Fruit fly (Drosophila melanogaster) whole organism, embryonic: ENCODE results near the gene natalisin.
A peak's percentile ranks its signal among the peaks of the same experiment; 100 is the strongest.

Experiments used
- CG10321 ChIP-seq: fragments of 200-800 bp; sonication (Bioruptor generic); IDR thresholded peaks from 2 replicates; pipeline ENCODE4 v1.3.6; 2022; ENCODE audit warnings: missing biosample characterization, missing genetic modification characterization
- CG12219 ChIP-seq: fragments of 200-800 bp; sonication (Bioruptor generic); optimal IDR thresholded peaks from 3 replicates; lab custom pipeline; 2018; ENCODE audit warnings: missing biosample characterization, mild to moderate bottlenecking, missing genetic modification characterization
- CG12391 ChIP-seq: fragments of 200-800 bp; sonication (Bioruptor generic); optimal IDR thresholded peaks from 3 replicates; lab custom pipeline; 2018; ENCODE audit warnings: missing biosample characterization, mild to moderate bottlenecking, missing genetic modification characterization, moderate library complexity
- CG14014 ChIP-seq: fragments of 200-800 bp; sonication (Bioruptor generic); IDR thresholded peaks from 2 replicates; pipeline ENCODE4 v1.3.6; 2022; ENCODE audit warnings: missing biosample characterization, missing genetic modification characterization
- CG14860 ChIP-seq: fragments of 200-800 bp; sonication (Bioruptor generic); IDR thresholded peaks from 3 replicates; pipeline ENCODE4 v1.3.6; 2022; ENCODE audit warnings: missing biosample characterization, missing genetic modification characterization; ENCODE audit not compliant: partially characterized antibody
- CG15479 ChIP-seq: fragments of 200-800 bp; sonication (Bioruptor generic); optimal IDR thresholded peaks from 3 replicates; lab custom pipeline; 2019; ENCODE audit warnings: missing biosample characterization, mild to moderate bottlenecking, missing genetic modification characterization, moderate library complexity
- CG1602 ChIP-seq: fragments of 200-800 bp; sonication (Bioruptor generic); optimal IDR thresholded peaks from 3 replicates; lab custom pipeline; 2016; ENCODE audit warnings: missing biosample characterization, missing genetic modification characterization
- CG16779 ChIP-seq: fragments of 200-800 bp; sonication (Bioruptor generic); IDR thresholded peaks from 2 replicates; pipeline ENCODE4 v1.3.6; 2022; ENCODE audit warnings: missing biosample characterization, missing genetic modification characterization
- CG18011 ChIP-seq: fragments of 200-800 bp; sonication (Bioruptor generic); optimal IDR thresholded peaks from 2 replicates; lab custom pipeline; 2017; ENCODE audit warnings: missing biosample characterization, missing genetic modification characterization, mild to moderate bottlenecking, moderate library complexity, missing genotype
- CG2120 ChIP-seq: fragments of 200-800 bp; sonication (Bioruptor generic); optimal IDR thresholded peaks from 3 replicates; lab custom pipeline; 2016; ENCODE audit warnings: missing biosample characterization, missing genetic modification characterization
- CG34376 ChIP-seq: fragments of 200-800 bp; sonication (Bioruptor generic); optimal IDR thresholded peaks from 2 replicates; lab custom pipeline; 2018; ENCODE audit warnings: missing biosample characterization, mild to moderate bottlenecking, missing genetic modification characterization
- CG34422 ChIP-seq: fragments of 200-800 bp; sonication (Bioruptor generic); IDR thresholded peaks from 3 replicates; pipeline ENCODE4 v1.3.6; 2022; ENCODE audit warnings: missing biosample characterization, missing genetic modification characterization
- CG4404 ChIP-seq: fragments of 200-800 bp; sonication (Bioruptor generic); IDR thresholded peaks from 2 replicates; pipeline ENCODE4 v1.3.6; 2022; ENCODE audit warnings: missing biosample characterization, missing genetic modification characterization
- CG4424 ChIP-seq: fragments of 200-800 bp; sonication (Bioruptor generic); optimal IDR thresholded peaks from 3 replicates; lab custom pipeline; 2016; ENCODE audit warnings: missing biosample characterization, missing genetic modification characterization
- CG6654 ChIP-seq: fragments of 200-800 bp; sonication (Bioruptor generic); optimal IDR thresholded peaks from 2 replicates; lab custom pipeline; 2017; ENCODE audit warnings: missing biosample characterization, mild to moderate bottlenecking, missing genetic modification characterization
- CG6689 ChIP-seq: fragments of 200-800 bp; sonication (Bioruptor generic); IDR thresholded peaks from 2 replicates; pipeline ENCODE4 v1.3.6; 2022; ENCODE audit warnings: missing biosample characterization, missing genetic modification characterization
- CG7556 ChIP-seq: fragments of 200-800 bp; sonication (Bioruptor generic); optimal IDR thresholded peaks from 2 replicates; lab custom pipeline; 2017; ENCODE audit warnings: missing biosample characterization, mild to moderate bottlenecking, missing genetic modification characterization
- CG8359 ChIP-seq: fragments of 200-800 bp; sonication (Bioruptor generic); optimal IDR thresholded peaks from 2 replicates; lab custom pipeline; 2017; ENCODE audit warnings: missing biosample characterization, mild to moderate bottlenecking, missing genetic modification characterization, borderline replicate concordance
- CG9727 ChIP-seq: fragments of 200-800 bp; sonication (Bioruptor generic); optimal IDR thresholded peaks from 3 replicates; lab custom pipeline; 2017; ENCODE audit warnings: missing biosample characterization, mild to moderate bottlenecking, missing genetic modification characterization
- D ChIP-seq, 2 experiments: fragments of 200-800 bp in 1 of 2; fragments of >200 bp in 1 of 2; sonication (Bioruptor generic) in 1 of 2; optimal IDR thresholded peaks; 2 replicates in 1 of 2; 3 replicates in 1 of 2; lab custom pipeline; 2017; ENCODE audit warnings: mild to moderate bottlenecking in 1 of 2, missing biosample characterization in 1 of 2, missing genetic modification characterization in 1 of 2, missing genetic modification reagents in 1 of 2
- Ets65A ChIP-seq: fragments of 200-800 bp; sonication (Bioruptor generic); peaks from one replicate; lab custom pipeline; 2016; ENCODE audit warnings: missing biosample characterization, missing genetic modification characterization
- Fer2 ChIP-seq: fragments of 200-800 bp; sonication (Bioruptor generic); optimal IDR thresholded peaks from 2 replicates; lab custom pipeline; 2018; ENCODE audit warnings: missing biosample characterization, mild to moderate bottlenecking, missing genetic modification characterization, moderate library complexity
- HmgZ ChIP-seq: fragments of 200-800 bp; sonication (Bioruptor generic); optimal IDR thresholded peaks from 2 replicates; lab custom pipeline; 2018; ENCODE audit warnings: missing biosample characterization, mild to moderate bottlenecking, missing genetic modification characterization
- Mad ChIP-seq: fragments of 200-800 bp; sonication (Bioruptor generic); optimal IDR thresholded peaks from 2 replicates; lab custom pipeline; 2016; ENCODE audit warnings: missing biosample characterization, missing genetic modification characterization
- Max ChIP-seq: fragments of 200-800 bp; sonication (Bioruptor generic); optimal IDR thresholded peaks from 2 replicates; lab custom pipeline; 2016; ENCODE audit warnings: missing biosample characterization, mild to moderate bottlenecking, missing genetic modification characterization
- Nf-YA ChIP-seq: fragments of 200-800 bp; sonication (Bioruptor generic); IDR thresholded peaks from 2 replicates; pipeline ENCODE4 v1.3.6; 2022; ENCODE audit warnings: missing biosample characterization, missing genetic modification characterization
- NfI ChIP-seq: fragments of 200-800 bp; sonication (Bioruptor generic); optimal IDR thresholded peaks from 3 replicates; lab custom pipeline; 2018; ENCODE audit warnings: missing biosample characterization, mild to moderate bottlenecking, missing genetic modification characterization, moderate library complexity
- PHDP ChIP-seq: fragments of 200-800 bp; sonication (Bioruptor generic); optimal IDR thresholded peaks from 3 replicates; lab custom pipeline; 2018; ENCODE audit warnings: missing biosample characterization, mild to moderate bottlenecking, missing genetic modification characterization, moderate library complexity
- Ptx1 ChIP-seq: fragments of 200-800 bp; sonication (Bioruptor generic); IDR thresholded peaks from 2 replicates; pipeline ENCODE4 v1.3.6; 2022; ENCODE audit warnings: missing biosample characterization, missing genetic modification characterization
- Rx ChIP-seq: fragments of 200-800 bp; sonication (Bioruptor generic); IDR thresholded peaks from 2 replicates; pipeline ENCODE4 v1.3.6; 2022; ENCODE audit warnings: missing biosample characterization, missing genetic modification characterization
- Spps ChIP-seq: fragments of 200-800 bp; sonication (Bioruptor generic); optimal IDR thresholded peaks from 2 replicates; lab custom pipeline; 2018; ENCODE audit warnings: missing biosample characterization, mild to moderate bottlenecking, missing genetic modification characterization
- bsh ChIP-seq, 2 experiments: fragments of 200-800 bp; sonication (Bioruptor generic); optimal IDR thresholded peaks; 2 replicates each; lab custom pipeline; 2017 to 2018; ENCODE audit warnings: mild to moderate bottlenecking in 2 of 2, missing biosample characterization in 2 of 2, missing genetic modification characterization in 2 of 2, moderate library complexity in 1 of 2
- chm ChIP-seq: fragments of 200-800 bp; sonication (Bioruptor generic); IDR thresholded peaks from 2 replicates; pipeline ENCODE4 v1.3.6; 2022; ENCODE audit warnings: missing biosample characterization, missing genetic modification characterization
- crol ChIP-seq: fragments of 200-800 bp; sonication (Bioruptor generic); IDR thresholded peaks from 2 replicates; pipeline ENCODE4 v1.3.6; 2022; ENCODE audit warnings: missing biosample characterization, missing genetic modification characterization
- dpn ChIP-seq, 2 experiments: fragments of 200-800 bp; sonication (Bioruptor generic); optimal IDR thresholded peaks; 3 replicates each; lab custom pipeline; 2016; ENCODE audit warnings: missing biosample characterization in 2 of 2, missing genetic modification characterization in 2 of 2
- emc ChIP-seq: fragments of 200-800 bp; sonication (Bioruptor generic); optimal IDR thresholded peaks from 2 replicates; lab custom pipeline; 2016; ENCODE audit warnings: missing biosample characterization, missing genetic modification characterization
- fd3F ChIP-seq: fragments of 200-800 bp; sonication (Bioruptor generic); optimal IDR thresholded peaks from 2 replicates; lab custom pipeline; 2018; ENCODE audit warnings: missing biosample characterization, mild to moderate bottlenecking, missing genetic modification characterization, moderate library complexity
- gsb-n ChIP-seq: fragments of 200-800 bp; sonication (Bioruptor generic); optimal IDR thresholded peaks from 3 replicates; lab custom pipeline; 2018; ENCODE audit warnings: missing biosample characterization, mild to moderate bottlenecking, missing genetic modification characterization
- ham ChIP-seq: fragments of 200-800 bp; sonication (Bioruptor generic); IDR thresholded peaks from 2 replicates; pipeline ENCODE4 v1.3.6; 2022; ENCODE audit warnings: missing biosample characterization, missing genetic modification characterization
- jing ChIP-seq: fragments of 200-800 bp; sonication (Bioruptor generic); optimal IDR thresholded peaks from 2 replicates; lab custom pipeline; 2018; ENCODE audit warnings: missing biosample characterization, mild to moderate bottlenecking, missing genetic modification characterization
- knrl ChIP-seq: fragments of 200-800 bp; sonication (Bioruptor generic); IDR thresholded peaks from 3 replicates; pipeline ENCODE4 v1.3.6; 2022; ENCODE audit warnings: missing biosample characterization, missing genetic modification characterization; ENCODE audit not compliant: partially characterized antibody
- luna ChIP-seq: fragments of 200-800 bp; sonication (Bioruptor generic); optimal IDR thresholded peaks from 2 replicates; lab custom pipeline; 2016; ENCODE audit warnings: missing biosample characterization, missing genetic modification characterization
- nmo ChIP-seq: fragments of 200-800 bp; sonication (Bioruptor generic); optimal IDR thresholded peaks from 2 replicates; lab custom pipeline; 2018; ENCODE audit warnings: missing biosample characterization, mild to moderate bottlenecking, missing genetic modification characterization, moderate library complexity
- oc ChIP-seq: fragments of 200-800 bp; sonication (Bioruptor generic); optimal IDR thresholded peaks from 2 replicates; lab custom pipeline; 2018; ENCODE audit warnings: missing biosample characterization, mild to moderate bottlenecking, missing genetic modification characterization, moderate library complexity
- p53 ChIP-seq: fragments of 200-800 bp; sonication (Bioruptor generic); optimal IDR thresholded peaks from 2 replicates; lab custom pipeline; 2016; ENCODE audit warnings: missing biosample characterization, missing genetic modification characterization
- pho ChIP-seq: fragments of 200-800 bp; sonication (Bioruptor generic); optimal IDR thresholded peaks from 2 replicates; lab custom pipeline; 2016; ENCODE audit warnings: missing biosample characterization, missing genetic modification characterization
- sd ChIP-seq: fragments of 200-800 bp; sonication (Bioruptor generic); optimal IDR thresholded peaks from 3 replicates; lab custom pipeline; 2018; ENCODE audit warnings: missing biosample characterization, mild to moderate bottlenecking, missing genetic modification characterization, moderate library complexity
- tx ChIP-seq: fragments of 200-800 bp; sonication (Bioruptor generic); optimal IDR thresholded peaks from 2 replicates; lab custom pipeline; 2016; ENCODE audit warnings: missing biosample characterization, missing genetic modification characterization
- zen ChIP-seq: fragments of 200-800 bp; sonication (Bioruptor generic); optimal IDR thresholded peaks from 3 replicates; lab custom pipeline; 2018; ENCODE audit warnings: missing biosample characterization, mild to moderate bottlenecking, missing genetic modification characterization, moderate library complexity
- zfh2 ChIP-seq: fragments of 200-800 bp; sonication (Bioruptor generic); optimal IDR thresholded peaks from 2 replicates; lab custom pipeline; 2016; ENCODE audit warnings: missing biosample characterization, missing genetic modification characterization

The natalisin gene

DNA sequence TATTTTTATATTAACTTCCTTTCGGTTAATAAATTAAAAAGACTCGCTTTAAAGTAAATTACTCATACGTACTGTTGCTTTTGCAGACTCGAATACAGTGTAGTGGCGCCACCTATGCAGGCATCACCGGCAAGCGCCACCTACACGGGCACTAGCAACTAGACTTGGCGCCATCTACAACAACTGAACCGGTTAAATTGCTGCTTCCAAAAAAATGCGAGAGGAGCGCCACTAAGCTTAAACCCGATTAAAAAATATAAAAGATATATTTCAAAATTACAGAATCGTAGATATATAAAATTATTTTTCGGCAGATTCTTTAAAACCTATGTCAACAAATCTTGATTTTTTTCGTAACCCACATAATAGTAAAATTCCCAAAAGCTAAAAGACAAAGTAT is 27.1 kb upstream of the natalisin start (continued):
- TF ChIP-seq jing (GFP tag; lab: Kevin White, UChicago) (peak; percentile 13), sd (tag; lab: Kevin White, UChicago) (no peak), CG14014 (GFP tag; lab: Robert Waterston, UW) (peak; percentile 76), Nf-YA (GFP tag; lab: Robert Waterston, UW) (peak; percentile 67), chm (peak; percentile 89), dpn (GFP tag; optimal IDR thresholded peaks at IDR 0.05; lab: Kevin White, UChicago) (peak; percentile 67 to 80), CG7556 (GFP tag; lab: Kevin White, UChicago) (peak; percentile 19), CG18011 (GFP tag; lab: Kevin White, UChicago) (no peak), CG2120 (GFP tag; lab: Kevin White, UChicago) (peak; percentile 67), CG12219 (GFP tag; lab: Kevin White, UChicago) (no peak), Ets65A (GFP tag; lab: Kevin White, UChicago) (peak; percentile 97), Fer2 (tag; lab: Kevin White, UChicago) (peak; percentile 82), CG1602 (GFP tag; lab: Kevin White, UChicago) (peak; percentile 65), CG8359 (GFP tag; lab: Kevin White, UChicago) (peak; percentile 52), CG34422 (GFP tag; lab: Robert Waterston, UW) (peak; percentile 94), CG6654 (GFP tag; lab: Kevin White, UChicago) (peak; percentile 67), luna (GFP tag; lab: Kevin White, UChicago) (no peak), PHDP (tag; lab: Kevin White, UChicago) (peak; percentile 58), CG6689 (peak; percentile 79), Spps (peak; percentile 39), gsb-n (tag; lab: Kevin White, UChicago) (peak; percentile 11), Max (GFP tag; lab: Kevin White, UChicago) (peak; percentile 62), zfh2 (peak; percentile 23), emc (GFP tag; lab: Kevin White, UChicago) (peak; percentile 44), pho (GFP tag; lab: Kevin White, UChicago) (peak; percentile 43), CG10321 (0 out of 2 replicates have a peak, but pooled peaks have one; percentile 16), CG34376 (GFP tag; lab: Kevin White, UChicago) (peak; percentile 66), CG12391 (tag; lab: Kevin White, UChicago) (peak; percentile 39), Ptx1 (GFP tag; lab: Robert Waterston, UW) (peak; percentile 94), knrl (GFP tag; lab: Robert Waterston, UW) (peak; percentile 41; the same call in 1 of the 3 replicates), tx (GFP tag; lab: Kevin White, UChicago) (peak; percentile 30), fd3F (GFP tag; lab: Kevin White, UChicago) (peak; percentile 37), oc (no peak), zen (tag; lab: Kevin White, UChicago) (peak; percentile 87), CG4424 (peak; percentile 93), NfI (GFP tag; lab: Kevin White, UChicago) (peak; percentile 78), CG16779 (GFP tag; lab: Robert Waterston, UW) (peak; percentile 91), Mad (GFP tag; lab: Kevin White, UChicago) (peak; percentile 47), CG15479 (GFP tag; lab: Kevin White, UChicago) (no peak), nmo (GFP tag; lab: Kevin White, UChicago) (peak; percentile 40), D (optimal IDR thresholded peaks at IDR 0.05; lab: Kevin White, UChicago) (no peak), D (GFP tag; optimal IDR thresholded peaks at IDR 0.05; lab: Kevin White, UChicago) (peak; percentile 77), CG4404 (GFP tag; lab: Robert Waterston, UW) (peak; percentile 68), CG9727 (GFP tag; lab: Kevin White, UChicago) (peak; percentile 74), HmgZ (tag; lab: Kevin White, UChicago) (peak; percentile 34), CG14860 (GFP tag; lab: Robert Waterston, UW) (no peak), Rx (peak; percentile 91), p53 (GFP tag; lab: Kevin White, UChicago) (peak; percentile 51), bsh (GFP tag; optimal IDR thresholded peaks at IDR 0.05; lab: Kevin White, UChicago) (peak in 1 of 2 experiments; percentile 52), ham (GFP tag; lab: Robert Waterston, UW) (no peak), crol (GFP tag; lab: Robert Waterston, UW) (peak; percentile 52)
